Fruit fly (Drosophila melanogaster) whole organism, wandering third instar larva: Measurements from ENCODE around the gene CG11594.

ENCODE experiments used
- Abd-B ChIP-seq: fragments of >200 bp; optimal IDR thresholded peaks from 2 replicates; lab custom pipeline; 2017; ENCODE audit warnings: missing biosample characterization, missing genetic modification characterization
- CG32264 ChIP-seq: fragments of 200-800 bp; sonication (Bioruptor generic); optimal IDR thresholded peaks from 2 replicates; lab custom pipeline; 2016; ENCODE audit warnings: missing biosample characterization, missing genetic modification characterization
- CG9705 ChIP-seq: fragments of 200-800 bp; sonication (Bioruptor generic); optimal IDR thresholded peaks from 2 replicates; lab custom pipeline; 2018; ENCODE audit warnings: missing biosample characterization, mild to moderate bottlenecking, missing genetic modification characterization
- CrebA ChIP-seq: fragments of 200-800 bp; sonication (Bioruptor generic); optimal IDR thresholded peaks from 2 replicates; lab custom pipeline; 2016; ENCODE audit warnings: missing biosample characterization, mild to moderate bottlenecking, missing genetic modification characterization, borderline replicate concordance
- Dif ChIP-seq: fragments of 200-275, 200-300 bp; sonication (Bioruptor generic); optimal IDR thresholded peaks from 2 replicates; lab custom pipeline; 2018; ENCODE audit warnings: missing biosample characterization, missing genetic modification characterization; ENCODE audit not compliant: partially characterized antibody
- HLH106 ChIP-seq: fragments of 200-800 bp; optimal IDR thresholded peaks from 3 replicates; lab custom pipeline; 2019; ENCODE audit warnings: missing biosample characterization, mild to moderate bottlenecking, missing genetic modification characterization, moderate library complexity
- Hnf4 ChIP-seq: fragments of 200-800 bp; sonication (Bioruptor generic); optimal IDR thresholded peaks from 2 replicates; lab custom pipeline; 2016; ENCODE audit warnings: missing biosample characterization, mild to moderate bottlenecking, missing genetic modification characterization
- Hr78 ChIP-seq: fragments of >200 bp; optimal IDR thresholded peaks from 2 replicates; lab custom pipeline; 2017; ENCODE audit warnings: missing biosample characterization, missing genetic modification characterization
- Hr83 ChIP-seq: fragments of 200-300 bp; sonication (Bioruptor generic); optimal IDR thresholded peaks from 2 replicates; lab custom pipeline; 2016; ENCODE audit warnings: missing biosample characterization, mild to moderate bottlenecking, missing genetic modification characterization, moderate library complexity; ENCODE audit not compliant: poor library complexity, severe bottlenecking
- Jra ChIP-seq: sonication (Bioruptor generic); optimal IDR thresholded peaks from 2 replicates; lab custom pipeline; 2016; ENCODE audit warnings: missing biosample characterization, missing genetic modification characterization
- Mio ChIP-seq: sonication (Bioruptor generic); optimal IDR thresholded peaks from 2 replicates; lab custom pipeline; 2016; ENCODE audit warnings: missing biosample characterization, missing genetic modification characterization
- N ChIP-seq: fragments of >200 bp; optimal IDR thresholded peaks from 2 replicates; lab custom pipeline; 2018; ENCODE audit warnings: missing biosample characterization, missing external identifiers, missing genetic modification characterization
- OdsH ChIP-seq: fragments of 200-800 bp; sonication (Bioruptor generic); optimal IDR thresholded peaks from 2 replicates; lab custom pipeline; 2016; ENCODE audit warnings: missing biosample characterization, mild to moderate bottlenecking, missing genetic modification characterization
- Rel ChIP-seq, 2 experiments: fragments of 200-800 bp; sonication (Bioruptor generic) in 1 of 2; optimal IDR thresholded peaks; 2 replicates in 1 of 2; 3 replicates in 1 of 2; lab custom pipeline; 2016 to 2019; ENCODE audit warnings: mild to moderate bottlenecking in 2 of 2, missing biosample characterization in 2 of 2, missing genetic modification characterization in 2 of 2, moderate library complexity in 1 of 2
- Sp1 ChIP-seq: fragments of 200-800 bp; sonication (Bioruptor generic); optimal IDR thresholded peaks from 3 replicates; lab custom pipeline; 2019; ENCODE audit warnings: missing biosample characterization, mild to moderate bottlenecking, missing genetic modification characterization, moderate library complexity
- Vsx2 ChIP-seq: fragments of 200-300, 225-300 bp; sonication (Bioruptor generic); optimal IDR thresholded peaks from 2 replicates; lab custom pipeline; 2018; ENCODE audit warnings: missing biosample characterization, missing genetic modification characterization; ENCODE audit not compliant: partially characterized antibody
- br ChIP-seq: fragments of 200-800 bp; sonication (Bioruptor generic); optimal IDR thresholded peaks from 2 replicates; lab custom pipeline; 2016; ENCODE audit warnings: missing biosample characterization, missing genetic modification characterization
- brk ChIP-seq: fragments of 200-800 bp; sonication (Bioruptor generic); optimal IDR thresholded peaks from 2 replicates; lab custom pipeline; 2016; ENCODE audit warnings: missing biosample characterization, mild to moderate bottlenecking, missing genetic modification characterization
- dl ChIP-seq, 2 experiments: fragments of 175-275, 200-275 bp in 1 of 2; fragments of 200-275 bp in 1 of 2; sonication (Bioruptor generic); optimal IDR thresholded peaks; lab custom pipeline; 2018; ENCODE audit warnings: mild to moderate bottlenecking in 2 of 2, missing biosample characterization in 2 of 2, missing genetic modification characterization in 2 of 2, moderate library complexity in 2 of 2; ENCODE audit not compliant: partially characterized antibody in 2 of 2, insufficient read depth in 1 of 2
- dsf ChIP-seq: sonication (Bioruptor generic); optimal IDR thresholded peaks from 2 replicates; lab custom pipeline; 2016; ENCODE audit warnings: missing biosample characterization, missing genetic modification characterization, borderline replicate concordance
- ey ChIP-seq: fragments of 200-800 bp; sonication (Bioruptor generic); optimal IDR thresholded peaks from 2 replicates; lab custom pipeline; 2016; ENCODE audit warnings: missing biosample characterization, missing genetic modification characterization
- foxo ChIP-seq, 2 experiments: fragments of 200-800 bp; sonication (Bioruptor generic); optimal IDR thresholded peaks; 2 replicates in 1 of 2; 3 replicates in 1 of 2; lab custom pipeline; 2016 to 2017; ENCODE audit warnings: missing biosample characterization in 2 of 2, missing genetic modification characterization in 2 of 2
- h ChIP-seq: fragments of 200-800 bp; sonication (Bioruptor generic); optimal IDR thresholded peaks from 3 replicates; lab custom pipeline; 2016; ENCODE audit warnings: missing biosample characterization, mild to moderate bottlenecking, missing genetic modification characterization
- jim ChIP-seq: fragments of 175-275, 200-325 bp; sonication (Bioruptor generic); optimal IDR thresholded peaks from 2 replicates; lab custom pipeline; 2016; ENCODE audit warnings: missing biosample characterization, mild to moderate bottlenecking, missing genetic modification characterization
- lola ChIP-seq: fragments of >200 bp; optimal IDR thresholded peaks from 2 replicates; lab custom pipeline; 2017; ENCODE audit warnings: missing biosample characterization, missing genetic modification characterization
- pan ChIP-seq: fragments of >200 bp; optimal IDR thresholded peaks from 2 replicates; lab custom pipeline; 2017
- rgr ChIP-seq: fragments of 200-800 bp; sonication (Bioruptor generic); optimal IDR thresholded peaks from 3 replicates; lab custom pipeline; 2016; ENCODE audit warnings: missing biosample characterization, mild to moderate bottlenecking, missing genetic modification characterization
- sage ChIP-seq: fragments of 200-800 bp; sonication (Bioruptor generic); optimal IDR thresholded peaks from 2 replicates; lab custom pipeline; 2016; ENCODE audit warnings: missing biosample characterization, mild to moderate bottlenecking, missing genetic modification characterization
- sv ChIP-seq: fragments of 200-800 bp; sonication (Bioruptor generic); optimal IDR thresholded peaks from 3 replicates; lab custom pipeline; 2016; ENCODE audit warnings: missing biosample characterization, missing genetic modification characterization
- tai ChIP-seq: sonication (Bioruptor generic); optimal IDR thresholded peaks from 2 replicates; lab custom pipeline; 2016; ENCODE audit warnings: missing biosample characterization, missing genetic modification characterization
- usp ChIP-seq: fragments of >200 bp; optimal IDR thresholded peaks from 2 replicates; lab custom pipeline; 2017; ENCODE audit warnings: missing biosample characterization, missing genetic modification characterization
- woc ChIP-seq: sonication (Bioruptor generic); optimal IDR thresholded peaks from 2 replicates; lab custom pipeline; 2016; ENCODE audit warnings: missing biosample characterization, mild to moderate bottlenecking, missing genetic modification characterization

The CG11594 gene

dm6 chr3L:3995554-3995953 lies 30.3 kb downstream of the CG11594 start:
- TF ChIP-seq OdsH (GFP tag; lab: Kevin White, UChicago): no peak
- no peak for TF ChIP-seq pan
- no peak for TF ChIP-seq woc (GFP tag; lab: Kevin White, UChicago)
- no peak for TF ChIP-seq CrebA (GFP tag; lab: Kevin White, UChicago)
- TF ChIP-seq CG9705: no peak
- no peak for TF ChIP-seq Vsx2 (GFP tag; lab: Kevin White, UChicago)
- TF ChIP-seq Hr78: no peak
- TF ChIP-seq dsf (GFP tag; lab: Kevin White, UChicago): no peak
- no peak for TF ChIP-seq Sp1 (GFP tag; lab: Kevin White, UChicago)
- TF ChIP-seq sv: no peak
- no peak for TF ChIP-seq Hnf4
- no peak for TF ChIP-seq Mio (GFP tag; lab: Kevin White, UChicago)
- no peak for TF ChIP-seq usp (GFP tag; lab: Kevin White, UChicago)
- no peak for TF ChIP-seq Jra
- TF ChIP-seq rgr: no peak
- TF ChIP-seq Rel (GFP tag; optimal IDR thresholded peaks at IDR 0.05; lab: Kevin White, UChicago): no peak
- no peak for TF ChIP-seq Rel (tag; optimal IDR thresholded peaks at IDR 0.05; lab: Kevin White, UChicago)
- no peak for TF ChIP-seq jim (GFP tag; lab: Kevin White, UChicago)
- no peak for TF ChIP-seq CG32264 (GFP tag; lab: Kevin White, UChicago)
- TF ChIP-seq ey (GFP tag; lab: Kevin White, UChicago): no peak
- no peak for TF ChIP-seq Hr83 (GFP tag; lab: Kevin White, UChicago)

dm6 chr3L:3983466-3983946 lies 42.3 kb downstream of the CG11594 start, which contains the start of gene scrt:
Gene scrt (plus strand): TSS chr3L:3983896.
- TF ChIP-seq sage (no peak), Rel (GFP tag; optimal IDR thresholded peaks at IDR 0.05; lab: Kevin White, UChicago) (no peak), Rel (tag; optimal IDR thresholded peaks at IDR 0.05; lab: Kevin White, UChicago) (no peak), Mio (GFP tag; lab: Kevin White, UChicago) (no peak), h (GFP tag; lab: Kevin White, UChicago) (peak; percentile 4), ey (GFP tag; lab: Kevin White, UChicago) (no peak), Dif (peak; percentile 62), dl (GFP tag; optimal IDR thresholded peaks at IDR 0.05; lab: Kevin White, UChicago; ENCODE audit: insufficient read depth in 1 of 2, partially characterized antibody in 2 of 2) (peak in 1 of 2 experiments; percentile 33), sv (peak; percentile 53), woc (GFP tag; lab: Kevin White, UChicago) (peak; percentile 34), CrebA (GFP tag; lab: Kevin White, UChicago) (no peak), lola (GFP tag; lab: Kevin White, UChicago) (no peak), HLH106 (tag; lab: Kevin White, UChicago) (peak; percentile 15), tai (GFP tag; lab: Kevin White, UChicago) (no peak), Hnf4 (no peak), Hr78 (no peak), foxo (GFP tag; optimal IDR thresholded peaks at IDR 0.05; lab: Kevin White, UChicago) (peak in 1 of 2 experiments; percentile 25), Jra (no peak), dsf (GFP tag; lab: Kevin White, UChicago) (no peak), brk (no peak), br (GFP tag; lab: Kevin White, UChicago) (no peak), rgr (no peak), Vsx2 (GFP tag; lab: Kevin White, UChicago) (peak; percentile 66), Abd-B (GFP tag; lab: Kevin White, UChicago) (no peak), usp (GFP tag; lab: Kevin White, UChicago) (no peak)

- TF ChIP-seq N (GFP tag; lab: Kevin White, UChicago) (no peak), Hr83 (GFP tag; lab: Kevin White, UChicago) (no peak), usp (GFP tag; lab: Kevin White, UChicago) (no peak), woc (GFP tag; lab: Kevin White, UChicago) (no peak)
Observed at dm6 chr3L:3980027-3980426, 45.8 kb downstream of the CG11594 start.
